Fruit fly (Drosophila melanogaster) whole organism, embryonic: ENCODE results near the gene Caf1-55.
A peak's percentile ranks its signal among the peaks of the same experiment; 100 is the strongest.

Source experiments
- Aef1 ChIP-seq: fragments of 200-800 bp; sonication (Bioruptor generic); IDR thresholded peaks from 3 replicates; pipeline ENCODE4 v1.3.6; 2022; ENCODE audit warnings: missing biosample characterization, missing genetic modification characterization
- CG10147 ChIP-seq: fragments of 200-800 bp; sonication (Bioruptor generic); optimal IDR thresholded peaks from 2 replicates; lab custom pipeline; 2019; ENCODE audit warnings: missing biosample characterization, mild to moderate bottlenecking, missing genetic modification characterization, moderate library complexity
- CG10321 ChIP-seq: fragments of 200-800 bp; sonication (Bioruptor generic); IDR thresholded peaks from 2 replicates; pipeline ENCODE4 v1.3.6; 2022; ENCODE audit warnings: missing biosample characterization, missing genetic modification characterization
- CG10366 ChIP-seq: fragments of 200-800 bp; sonication (Bioruptor generic); IDR thresholded peaks from 2 replicates; pipeline ENCODE4 v1.3.6; 2022; ENCODE audit warnings: missing biosample characterization, missing genetic modification characterization
- CG10654 ChIP-seq: fragments of 200-800 bp; sonication (Bioruptor generic); optimal IDR thresholded peaks from 2 replicates; lab custom pipeline; 2016; ENCODE audit warnings: missing biosample characterization, missing genetic modification characterization
- CG11723 ChIP-seq: fragments of 200-800 bp; sonication (Bioruptor generic); optimal IDR thresholded peaks from 2 replicates; lab custom pipeline; 2017; ENCODE audit warnings: missing biosample characterization, mild to moderate bottlenecking, missing genetic modification characterization
- CG1233 ChIP-seq: fragments of 200-800 bp; sonication (Bioruptor generic); optimal IDR thresholded peaks from 4 replicates; lab custom pipeline; 2018; ENCODE audit warnings: missing biosample characterization, mild to moderate bottlenecking, missing genetic modification characterization
- CG13123 ChIP-seq: fragments of 200-800 bp; sonication (Bioruptor generic); optimal IDR thresholded peaks from 2 replicates; lab custom pipeline; 2016; ENCODE audit warnings: missing biosample characterization, missing genetic modification characterization
- CG13296 ChIP-seq: fragments of 200-800 bp; sonication (Bioruptor generic); optimal IDR thresholded peaks from 3 replicates; lab custom pipeline; 2018; ENCODE audit warnings: missing biosample characterization, mild to moderate bottlenecking, missing genetic modification characterization
- CG14667 ChIP-seq: fragments of 200-800 bp; sonication (Bioruptor generic); IDR thresholded peaks from 2 replicates; pipeline ENCODE4 v1.3.6; 2022; ENCODE audit warnings: missing biosample characterization, missing genetic modification characterization
- CG14965 ChIP-seq: fragments of 200-800 bp; sonication (Bioruptor generic); optimal IDR thresholded peaks from 2 replicates; lab custom pipeline; 2016; ENCODE audit warnings: missing biosample characterization, missing genetic modification characterization, borderline replicate concordance
- CG15269 ChIP-seq: fragments of 200-800 bp; sonication (Bioruptor generic); optimal IDR thresholded peaks from 2 replicates; lab custom pipeline; 2018; ENCODE audit warnings: missing biosample characterization, mild to moderate bottlenecking, missing genetic modification characterization, moderate library complexity
- CG4854 ChIP-seq: fragments of 200-800 bp; sonication (Bioruptor generic); optimal IDR thresholded peaks from 2 replicates; lab custom pipeline; 2016; ENCODE audit warnings: missing biosample characterization, missing genetic modification characterization, inconsistent platforms
- CG6813 ChIP-seq: fragments of 200-800 bp; sonication (Bioruptor generic); optimal IDR thresholded peaks from 2 replicates; lab custom pipeline; 2017; ENCODE audit warnings: missing biosample characterization, missing genetic modification characterization, mild to moderate bottlenecking, moderate library complexity, missing genetic modification reagents
- CG7987 ChIP-seq: fragments of 200-800 bp; sonication (Bioruptor generic); optimal IDR thresholded peaks from 2 replicates; lab custom pipeline; 2018; ENCODE audit warnings: missing biosample characterization, mild to moderate bottlenecking, missing genetic modification characterization, moderate library complexity
- CG9727 ChIP-seq: fragments of 200-800 bp; sonication (Bioruptor generic); optimal IDR thresholded peaks from 3 replicates; lab custom pipeline; 2017; ENCODE audit warnings: missing biosample characterization, mild to moderate bottlenecking, missing genetic modification characterization
- CG9876 ChIP-seq: fragments of 200-800 bp; sonication (Bioruptor generic); optimal IDR thresholded peaks from 2 replicates; lab custom pipeline; 2016; ENCODE audit warnings: missing biosample characterization, missing genetic modification characterization
- Chrac-16 ChIP-seq: fragments of 200-800 bp; sonication (Bioruptor generic); optimal IDR thresholded peaks from 3 replicates; lab custom pipeline; 2016; ENCODE audit warnings: missing biosample characterization, missing genetic modification characterization
- D ChIP-seq, 2 experiments: fragments of 200-800 bp in 1 of 2; fragments of >200 bp in 1 of 2; sonication (Bioruptor generic) in 1 of 2; optimal IDR thresholded peaks; 2 replicates in 1 of 2; 3 replicates in 1 of 2; lab custom pipeline; 2017; ENCODE audit warnings: mild to moderate bottlenecking in 1 of 2, missing biosample characterization in 1 of 2, missing genetic modification characterization in 1 of 2, missing genetic modification reagents in 1 of 2
- D19A ChIP-seq: fragments of 200-800 bp; optimal IDR thresholded peaks from 3 replicates; lab custom pipeline; 2019; ENCODE audit warnings: missing biosample characterization, mild to moderate bottlenecking, missing genetic modification characterization, moderate library complexity
- Dfd ChIP-seq, 2 experiments: fragments of >200 bp; optimal IDR thresholded peaks; 2 replicates each; lab custom pipeline; 2017; ENCODE audit warnings: missing biosample characterization in 2 of 2, missing genetic modification characterization in 2 of 2
- Dll ChIP-seq: fragments of 200-800 bp; sonication (Bioruptor generic); IDR thresholded peaks from 4 replicates; pipeline ENCODE4 v1.3.6; 2022; ENCODE audit warnings: missing biosample characterization, missing genetic modification characterization; ENCODE audit not compliant: partially characterized antibody
- Drgx ChIP-seq: fragments of 200-800 bp; sonication (Bioruptor generic); IDR thresholded peaks from 2 replicates; pipeline ENCODE4 v1.3.6; 2022; ENCODE audit warnings: missing biosample characterization, missing genetic modification characterization
- Fer1 ChIP-seq: fragments of 200-800 bp; sonication (Bioruptor generic); optimal IDR thresholded peaks from 2 replicates; lab custom pipeline; 2017; ENCODE audit warnings: missing biosample characterization, mild to moderate bottlenecking, missing genetic modification characterization
- HLH4C ChIP-seq: fragments of 200-800 bp; sonication (Bioruptor generic); IDR thresholded peaks from 3 replicates; pipeline ENCODE4 v1.3.6; 2022; ENCODE audit warnings: missing biosample characterization, missing genetic modification characterization; ENCODE audit not compliant: partially characterized antibody
- HLH54F ChIP-seq: fragments of 200-800 bp; sonication (Bioruptor generic); optimal IDR thresholded peaks from 3 replicates; lab custom pipeline; 2016; ENCODE audit warnings: missing biosample characterization, missing genetic modification characterization
- Hey ChIP-seq: fragments of 200-800 bp; sonication (Bioruptor generic); optimal IDR thresholded peaks from 3 replicates; lab custom pipeline; 2018; ENCODE audit warnings: missing biosample characterization, mild to moderate bottlenecking, missing genetic modification characterization
- HmgD ChIP-seq: fragments of 200-800 bp; sonication (Bioruptor generic); optimal IDR thresholded peaks from 3 replicates; lab custom pipeline; 2016; ENCODE audit warnings: missing biosample characterization, missing genetic modification characterization
- HmgZ ChIP-seq: fragments of 200-800 bp; sonication (Bioruptor generic); optimal IDR thresholded peaks from 2 replicates; lab custom pipeline; 2018; ENCODE audit warnings: missing biosample characterization, mild to moderate bottlenecking, missing genetic modification characterization
- Hr51 ChIP-seq, 2 experiments: fragments of 200-800 bp; sonication (Bioruptor generic); optimal IDR thresholded peaks; 2 replicates in 1 of 2; 3 replicates in 1 of 2; lab custom pipeline; 2016 to 2018; ENCODE audit warnings: missing biosample characterization in 2 of 2, missing genetic modification characterization in 2 of 2, mild to moderate bottlenecking in 1 of 2, moderate library complexity in 1 of 2
- Hsf ChIP-seq: fragments of 200-800 bp; sonication (Bioruptor generic); optimal IDR thresholded peaks from 3 replicates; lab custom pipeline; 2016; ENCODE audit warnings: missing biosample characterization, missing genetic modification characterization
- Mrtf ChIP-seq: fragments of 200-800 bp; sonication (Bioruptor generic); IDR thresholded peaks from 3 replicates; pipeline ENCODE4 v1.3.6; 2022; ENCODE audit warnings: missing biosample characterization, missing genetic modification characterization
- Neu2 ChIP-seq: fragments of 200-800 bp; sonication (Bioruptor generic); optimal IDR thresholded peaks from 3 replicates; lab custom pipeline; 2016; ENCODE audit warnings: missing biosample characterization, missing genetic modification characterization, borderline replicate concordance
- Ssrp ChIP-seq: fragments of 200-800 bp; sonication (Bioruptor generic); optimal IDR thresholded peaks from 2 replicates; lab custom pipeline; 2018; ENCODE audit warnings: missing biosample characterization, mild to moderate bottlenecking, missing genetic modification characterization, moderate library complexity
- ac ChIP-seq: fragments of 200-800 bp; sonication (Bioruptor generic); optimal IDR thresholded peaks from 3 replicates; lab custom pipeline; 2017; ENCODE audit warnings: missing biosample characterization, mild to moderate bottlenecking, missing genetic modification characterization
- amos ChIP-seq: fragments of 200-800 bp; sonication (Bioruptor generic); IDR thresholded peaks from 2 replicates; pipeline ENCODE4 v1.3.6; 2022; ENCODE audit warnings: missing biosample characterization, missing genetic modification characterization; ENCODE audit not compliant: partially characterized antibody
- cato ChIP-seq: fragments of 200-800 bp; sonication (Bioruptor generic); optimal IDR thresholded peaks from 2 replicates; lab custom pipeline; 2016; ENCODE audit warnings: missing biosample characterization, missing genetic modification characterization, borderline replicate concordance
- dysf ChIP-seq: fragments of 200-800 bp; sonication (Bioruptor generic); IDR thresholded peaks from 3 replicates; pipeline ENCODE4 v1.3.6; 2022; ENCODE audit warnings: missing biosample characterization, missing genetic modification characterization
- grn ChIP-seq: fragments of 200-800 bp; sonication (Bioruptor generic); optimal IDR thresholded peaks from 3 replicates; lab custom pipeline; 2017; ENCODE audit warnings: missing biosample characterization, missing genetic modification characterization
- hkb ChIP-seq, 2 experiments: fragments of 200-800 bp in 1 of 2; fragments of >200 bp in 1 of 2; sonication (Bioruptor generic) in 1 of 2; IDR thresholded peaks in 1 of 2; optimal IDR thresholded peaks in 1 of 2; 2 replicates each; pipeline versions ENCODE4 v1.3.6 to Lab custom; 2017 to 2022; ENCODE audit warnings: missing biosample characterization in 1 of 2, missing genetic modification characterization in 1 of 2
- jing ChIP-seq: fragments of 200-800 bp; sonication (Bioruptor generic); optimal IDR thresholded peaks from 2 replicates; lab custom pipeline; 2018; ENCODE audit warnings: missing biosample characterization, mild to moderate bottlenecking, missing genetic modification characterization
- mld ChIP-seq: fragments of 200-800 bp; sonication (Bioruptor generic); IDR thresholded peaks from 3 replicates; pipeline ENCODE4 v1.3.6; 2022; ENCODE audit warnings: missing biosample characterization, missing genetic modification characterization; ENCODE audit not compliant: partially characterized antibody
- org-1 ChIP-seq: fragments of 200-800 bp; sonication (Bioruptor generic); optimal IDR thresholded peaks from 2 replicates; lab custom pipeline; 2017; ENCODE audit warnings: missing biosample characterization, missing genetic modification characterization
- pho ChIP-seq: fragments of 200-800 bp; sonication (Bioruptor generic); optimal IDR thresholded peaks from 2 replicates; lab custom pipeline; 2016; ENCODE audit warnings: missing biosample characterization, missing genetic modification characterization
- rib ChIP-seq: fragments of 200-800 bp; sonication (Bioruptor generic); IDR thresholded peaks from 2 replicates; pipeline ENCODE4 v1.3.6; 2022; ENCODE audit warnings: missing biosample characterization, missing genetic modification characterization
- run ChIP-seq: fragments of 200-800 bp; sonication (Bioruptor generic); optimal IDR thresholded peaks from 3 replicates; lab custom pipeline; 2018; ENCODE audit warnings: missing biosample characterization, mild to moderate bottlenecking, missing genetic modification characterization
- tna ChIP-seq: fragments of 200-800 bp; sonication (Bioruptor generic); IDR thresholded peaks from 2 replicates; pipeline ENCODE4 v1.3.6; 2022; ENCODE audit warnings: missing biosample characterization, missing genetic modification characterization; ENCODE audit not compliant: partially characterized antibody
- vnd ChIP-seq: fragments of 200-800 bp; sonication (Bioruptor generic); IDR thresholded peaks from 3 replicates; pipeline ENCODE4 v1.3.6; 2022; ENCODE audit warnings: missing biosample characterization, missing genetic modification characterization; ENCODE audit not compliant: partially characterized antibody
- zfh1 ChIP-seq: fragments of 200-800 bp; sonication (Bioruptor generic); IDR thresholded peaks from 3 replicates; pipeline ENCODE4 v1.3.6; 2022; ENCODE audit warnings: missing biosample characterization, missing genetic modification characterization

The Caf1-55 gene

DNA sequence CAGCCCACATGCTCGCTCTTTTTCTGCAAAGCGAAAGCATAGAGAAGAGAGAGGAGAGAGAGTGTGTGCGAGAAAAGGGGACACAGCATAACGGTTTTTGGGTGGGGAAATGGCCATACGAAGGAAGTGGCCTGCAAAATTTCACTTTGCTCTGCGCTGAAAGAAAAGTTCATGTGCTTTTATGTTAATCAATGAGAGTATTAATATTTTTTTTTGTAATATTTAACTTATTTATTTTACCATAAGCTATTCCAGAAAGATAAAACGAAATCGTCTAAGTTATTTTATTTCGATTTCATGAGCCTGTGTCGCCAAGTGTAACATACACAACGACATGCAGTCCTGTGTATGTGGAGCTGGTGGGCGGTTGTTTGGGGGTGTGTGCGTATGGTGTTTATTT is 25.1 kb downstream of the Caf1-55 start (continued):
- TF ChIP-seq tna (GFP tag; lab: Robert Waterston, UW) (no peak), dysf (GFP tag; lab: Robert Waterston, UW) (peak; percentile 82), HLH54F (GFP tag; lab: Kevin White, UChicago) (peak; percentile 32), org-1 (GFP tag; lab: Kevin White, UChicago) (peak; percentile 62), cato (GFP tag; lab: Kevin White, UChicago) (no peak), CG4854 (no peak), CG9727 (peak; percentile 63), Drgx (peak; percentile 71), CG1233 (GFP tag; lab: Kevin White, UChicago) (no peak), mld (GFP tag; lab: Robert Waterston, UW) (no peak), CG13123 (no peak), Hr51 (GFP tag; optimal IDR thresholded peaks at IDR 0.05; lab: Kevin White, UChicago) (peak in 1 of 2 experiments; percentile 30), Dll (GFP tag; lab: Robert Waterston, UW) (no peak), amos (GFP tag; lab: Robert Waterston, UW) (no peak), jing (GFP tag; lab: Kevin White, UChicago) (no peak), CG11723 (GFP tag; lab: Kevin White, UChicago) (no peak), Neu2 (no peak), HmgZ (tag; lab: Kevin White, UChicago) (peak; percentile 67), run (tag; lab: Kevin White, UChicago) (peak; percentile 10), Mrtf (peak; percentile 46; the same call in 1 of the 3 replicates), rib (GFP tag; lab: Robert Waterston, UW) (peak; percentile 46; the same call in 1 of the 2 replicates), CG6813 (GFP tag; lab: Kevin White, UChicago) (peak; percentile 66), Dfd (GFP tag; optimal IDR thresholded peaks at IDR 0.05; lab: Kevin White, UChicago) (no peak), CG13296 (no peak), CG14965 (GFP tag; lab: Kevin White, UChicago) (no peak), Aef1 (peak; percentile 66; the same call in 2 of the 3 replicates), HmgD (GFP tag; lab: Kevin White, UChicago) (no peak), Hey (no peak), CG10654 (GFP tag; lab: Kevin White, UChicago) (no peak), Fer1 (peak; percentile 89), CG15269 (tag; lab: Kevin White, UChicago) (no peak), Hsf (GFP tag; lab: Kevin White, UChicago) (peak; percentile 45), pho (peak; percentile 46), zfh1 (GFP tag; lab: Robert Waterston, UW) (0 out of 3 replicates have a peak, but pooled peaks have one; percentile 45), CG10147 (GFP tag; lab: Kevin White, UChicago) (no peak), hkb (optimal IDR thresholded peaks at IDR 0.05; lab: Kevin White, UChicago) (no peak), hkb (GFP tag; IDR thresholded peaks at IDR 0.05; lab: Robert Waterston, UW) (peak; percentile 85), D (optimal IDR thresholded peaks at IDR 0.05; lab: Kevin White, UChicago) (no peak), D (GFP tag; optimal IDR thresholded peaks at IDR 0.05; lab: Kevin White, UChicago) (peak; percentile 35), grn (GFP tag; lab: Kevin White, UChicago) (no peak), CG7987 (GFP tag; lab: Kevin White, UChicago) (no peak), Chrac-16 (GFP tag; lab: Kevin White, UChicago) (peak; percentile 35), CG10366 (GFP tag; lab: Robert Waterston, UW) (peak; percentile 81), CG10321 (GFP tag; lab: Robert Waterston, UW) (peak; percentile 30; the same call in 1 of the 2 replicates), CG9876 (no peak), D19A (tag; lab: Kevin White, UChicago) (no peak), Ssrp (tag; lab: Kevin White, UChicago) (peak; percentile 5), HLH4C (GFP tag; lab: Robert Waterston, UW) (no peak), ac (GFP tag; lab: Kevin White, UChicago) (no peak), CG14667 (0 out of 2 replicates have a peak, but pooled peaks have one; percentile 20), vnd (GFP tag; lab: Robert Waterston, UW) (no peak)
